Fruit fly (Drosophila melanogaster) whole organism, embryonic: ENCODE results near the gene CG14142.

Experiments
- Awh ChIP-seq: fragments of 200-800 bp; sonication (Bioruptor generic); IDR thresholded peaks from 2 replicates; pipeline ENCODE4, ENCODE4 v1.3.6; 2022; ENCODE audit warnings: missing biosample characterization, missing genetic modification characterization
- Blimp-1 ChIP-seq: fragments of 200-800 bp; sonication (Bioruptor generic); optimal IDR thresholded peaks from 3 replicates; lab custom pipeline; 2018; ENCODE audit warnings: missing biosample characterization, missing genetic modification characterization, mild to moderate bottlenecking, moderate library complexity, missing genetic modification reagents
- CG13424 ChIP-seq: fragments of 200-800 bp; sonication (Bioruptor generic); optimal IDR thresholded peaks from 2 replicates; lab custom pipeline; 2019; ENCODE audit warnings: missing biosample characterization, mild to moderate bottlenecking, missing genetic modification characterization, moderate library complexity
- CG13894 ChIP-seq: fragments of 200-800 bp; sonication (Bioruptor generic); optimal IDR thresholded peaks from 3 replicates; lab custom pipeline; 2018; ENCODE audit warnings: missing biosample characterization, mild to moderate bottlenecking, missing genetic modification characterization, moderate library complexity
- CG16863 ChIP-seq: fragments of 200-800 bp; sonication (Bioruptor generic); optimal IDR thresholded peaks from 3 replicates; lab custom pipeline; 2016; ENCODE audit warnings: missing biosample characterization, missing genetic modification characterization
- CG17802 ChIP-seq: fragments of 200-800 bp; sonication (Bioruptor generic); optimal IDR thresholded peaks from 2 replicates; lab custom pipeline; 2018; ENCODE audit warnings: missing biosample characterization, mild to moderate bottlenecking, missing genetic modification characterization, moderate library complexity
- CG2120 ChIP-seq: fragments of 200-800 bp; sonication (Bioruptor generic); optimal IDR thresholded peaks from 3 replicates; lab custom pipeline; 2016; ENCODE audit warnings: missing biosample characterization, missing genetic modification characterization
- CG2875 ChIP-seq: fragments of 200-800 bp; sonication (Bioruptor generic); optimal IDR thresholded peaks from 2 replicates; lab custom pipeline; 2017; ENCODE audit warnings: missing biosample characterization, mild to moderate bottlenecking, missing genetic modification characterization, missing genetic modification reagents
- CG30020 ChIP-seq: fragments of 200-800 bp; optimal IDR thresholded peaks from 2 replicates; lab custom pipeline; 2019; ENCODE audit warnings: missing biosample characterization, mild to moderate bottlenecking, missing genetic modification characterization, moderate library complexity
- CG3065 ChIP-seq: fragments of 200-800 bp; sonication (Bioruptor generic); optimal IDR thresholded peaks from 2 replicates; lab custom pipeline; 2016; ENCODE audit warnings: missing biosample characterization, missing genetic modification characterization
- CG6765 ChIP-seq: fragments of 200-800 bp; sonication (Bioruptor generic); optimal IDR thresholded peaks from 3 replicates; lab custom pipeline; 2017; ENCODE audit warnings: missing biosample characterization, mild to moderate bottlenecking, missing genetic modification characterization
- CHES-1-like ChIP-seq: fragments of 200-800 bp; sonication (Bioruptor generic); optimal IDR thresholded peaks from 2 replicates; lab custom pipeline; 2016; ENCODE audit warnings: missing biosample characterization, missing genetic modification characterization
- Drgx ChIP-seq: fragments of 200-800 bp; sonication (Bioruptor generic); IDR thresholded peaks from 2 replicates; pipeline ENCODE4 v1.3.6; 2022; ENCODE audit warnings: missing biosample characterization, missing genetic modification characterization
- E2f2 ChIP-seq: fragments of 200-800 bp; sonication (Bioruptor generic); IDR thresholded peaks from 2 replicates; pipeline ENCODE4 v1.3.6; 2022; ENCODE audit warnings: missing biosample characterization, missing genetic modification characterization
- Hr39 ChIP-seq: fragments of >200 bp; optimal IDR thresholded peaks from 2 replicates; lab custom pipeline; 2017
- Hr78 ChIP-seq, 2 experiments: fragments of 200-800 bp in 1 of 2; fragments of >200 bp in 1 of 2; sonication (Bioruptor generic) in 1 of 2; optimal IDR thresholded peaks; 2 replicates each; lab custom pipeline; 2017 to 2019; ENCODE audit warnings: missing biosample characterization in 2 of 2, missing genetic modification characterization in 2 of 2, mild to moderate bottlenecking in 1 of 2, moderate library complexity in 1 of 2
- NK7.1 ChIP-seq: fragments of 200-800 bp; sonication (Bioruptor generic); optimal IDR thresholded peaks from 3 replicates; lab custom pipeline; 2016; ENCODE audit warnings: missing biosample characterization, missing genetic modification characterization
- Optix ChIP-seq: fragments of 200-800 bp; sonication (Bioruptor generic); IDR thresholded peaks from 3 replicates; pipeline ENCODE4 v1.3.6; 2022; ENCODE audit warnings: missing biosample characterization, missing genetic modification characterization
- Xrp1 ChIP-seq: fragments of 200-800 bp; sonication (Bioruptor generic); IDR thresholded peaks from 2 replicates; pipeline ENCODE4 v1.3.6; 2022; ENCODE audit warnings: missing biosample characterization, missing genetic modification characterization
- abd-A ChIP-seq: fragments of 200-800 bp; sonication (Bioruptor generic); optimal IDR thresholded peaks from 3 replicates; lab custom pipeline; 2019; ENCODE audit warnings: missing biosample characterization, mild to moderate bottlenecking, missing genetic modification characterization, moderate library complexity
- bbx ChIP-seq: fragments of 200-800 bp; sonication (Bioruptor generic); IDR thresholded peaks from 2 replicates; pipeline ENCODE4 v1.3.6; 2022; ENCODE audit warnings: missing biosample characterization, missing genetic modification characterization; ENCODE audit not compliant: partially characterized antibody
- bowl ChIP-seq: fragments of 200-800 bp; sonication (Bioruptor generic); IDR thresholded peaks from 2 replicates; pipeline ENCODE4 v1.3.6; 2022; ENCODE audit warnings: missing biosample characterization, missing genetic modification characterization
- bsh ChIP-seq, 2 experiments: fragments of 200-800 bp; sonication (Bioruptor generic); optimal IDR thresholded peaks; 2 replicates each; lab custom pipeline; 2017 to 2018; ENCODE audit warnings: mild to moderate bottlenecking in 2 of 2, missing biosample characterization in 2 of 2, missing genetic modification characterization in 2 of 2, moderate library complexity in 1 of 2
- crol ChIP-seq: fragments of 200-800 bp; sonication (Bioruptor generic); IDR thresholded peaks from 2 replicates; pipeline ENCODE4 v1.3.6; 2022; ENCODE audit warnings: missing biosample characterization, missing genetic modification characterization
- dm ChIP-seq: fragments of 200-800 bp; sonication (Bioruptor generic); optimal IDR thresholded peaks from 3 replicates; lab custom pipeline; 2016; ENCODE audit warnings: missing biosample characterization, missing genetic modification characterization
- eve ChIP-seq, 2 experiments: fragments of >200 bp; optimal IDR thresholded peaks; 2 replicates each; lab custom pipeline; 2017; ENCODE audit warnings: missing biosample characterization in 2 of 2, missing genetic modification characterization in 2 of 2
- gce ChIP-seq: fragments of 200-800 bp; sonication (Bioruptor generic); IDR thresholded peaks from 3 replicates; pipeline ENCODE4 v1.3.6; 2022; ENCODE audit warnings: missing biosample characterization, missing genetic modification characterization
- grn ChIP-seq: fragments of 200-800 bp; sonication (Bioruptor generic); optimal IDR thresholded peaks from 3 replicates; lab custom pipeline; 2017; ENCODE audit warnings: missing biosample characterization, missing genetic modification characterization
- gro ChIP-seq: fragments of 200-800 bp; sonication (Bioruptor generic); optimal IDR thresholded peaks from 2 replicates; lab custom pipeline; 2016; ENCODE audit warnings: missing biosample characterization, missing genetic modification characterization
- her ChIP-seq: fragments of 200-800 bp; sonication (Bioruptor generic); optimal IDR thresholded peaks from 2 replicates; lab custom pipeline; 2016; ENCODE audit warnings: missing biosample characterization, missing genetic modification characterization
- jing ChIP-seq: fragments of 200-800 bp; sonication (Bioruptor generic); optimal IDR thresholded peaks from 2 replicates; lab custom pipeline; 2018; ENCODE audit warnings: missing biosample characterization, mild to moderate bottlenecking, missing genetic modification characterization
- kni ChIP-seq: fragments of 200-800 bp; sonication (Bioruptor generic); optimal IDR thresholded peaks from 3 replicates; lab custom pipeline; 2017; ENCODE audit warnings: mild to moderate bottlenecking, missing biosample characterization, missing genetic modification reagents, missing genetic modification characterization
- oc ChIP-seq: fragments of 200-800 bp; sonication (Bioruptor generic); optimal IDR thresholded peaks from 2 replicates; lab custom pipeline; 2018; ENCODE audit warnings: missing biosample characterization, mild to moderate bottlenecking, missing genetic modification characterization, moderate library complexity
- pros ChIP-seq: fragments of 200-800 bp; sonication (Bioruptor generic); optimal IDR thresholded peaks from 3 replicates; lab custom pipeline; 2019; ENCODE audit warnings: missing biosample characterization, mild to moderate bottlenecking, missing genetic modification characterization, moderate library complexity
- ranshi ChIP-seq: fragments of 200-800 bp; sonication (Bioruptor generic); IDR thresholded peaks from 2 replicates; pipeline ENCODE4 v1.3.6; 2022; ENCODE audit warnings: missing biosample characterization, missing genetic modification characterization
- sd ChIP-seq: fragments of 200-800 bp; sonication (Bioruptor generic); optimal IDR thresholded peaks from 3 replicates; lab custom pipeline; 2018; ENCODE audit warnings: missing biosample characterization, mild to moderate bottlenecking, missing genetic modification characterization, moderate library complexity
- sens ChIP-seq: fragments of 200-800 bp; sonication (Bioruptor generic); peaks from one replicate; lab custom pipeline; 2016; ENCODE audit warnings: missing biosample characterization, missing genetic modification characterization
- seq ChIP-seq: fragments of 200-800 bp; sonication (Bioruptor generic); IDR thresholded peaks from 2 replicates; pipeline ENCODE4 v1.3.6; 2022; ENCODE audit warnings: missing biosample characterization, missing genetic modification characterization
- tna ChIP-seq: fragments of 200-800 bp; sonication (Bioruptor generic); IDR thresholded peaks from 2 replicates; pipeline ENCODE4 v1.3.6; 2022; ENCODE audit warnings: missing biosample characterization, missing genetic modification characterization; ENCODE audit not compliant: partially characterized antibody
- trem ChIP-seq: fragments of 200-800 bp; optimal IDR thresholded peaks from 3 replicates; lab custom pipeline; 2019; ENCODE audit warnings: missing biosample characterization, mild to moderate bottlenecking, missing genetic modification characterization, moderate library complexity
- trh ChIP-seq: fragments of 200-800 bp; sonication (Bioruptor generic); optimal IDR thresholded peaks from 2 replicates; lab custom pipeline; 2016; ENCODE audit warnings: missing biosample characterization, missing genetic modification characterization
- vvl ChIP-seq: fragments of 200-800 bp; sonication (Bioruptor generic); IDR thresholded peaks from 2 replicates; pipeline ENCODE4 v1.3.6; 2022; ENCODE audit warnings: missing biosample characterization, missing genetic modification characterization
- z ChIP-seq: fragments of 200-800 bp; sonication (Bioruptor generic); IDR thresholded peaks from 3 replicates; pipeline ENCODE4 v1.3.6; 2022; ENCODE audit warnings: missing biosample characterization, missing genetic modification characterization

Gene CG14142

dm6 chr3L:11135846-11136245 lies 37.5 kb upstream of the CG14142 start, which contains the start of gene IRSp53 (continued):
- TF ChIP-seq dm (GFP tag; lab: Kevin White, UChicago), result no peak
- no peak for TF ChIP-seq Optix (GFP tag; lab: Robert Waterston, UW)
- no peak for TF ChIP-seq jing (GFP tag; lab: Kevin White, UChicago)
- peak; percentile 38; the same call in 1 of the 2 replicates for TF ChIP-seq tna (GFP tag; lab: Robert Waterston, UW)
- peak; percentile 21 for TF ChIP-seq gro
- TF ChIP-seq CG17802 (tag; lab: Kevin White, UChicago), result no peak
- TF ChIP-seq E2f2 (GFP tag; lab: Robert Waterston, UW), result no peak
- TF ChIP-seq NK7.1 (GFP tag; lab: Kevin White, UChicago), result no peak
- TF ChIP-seq sens (GFP tag; lab: Kevin White, UChicago), result peak; percentile 57

dm6 chr3L:11136349-11136748 lies 37.0 kb upstream of the CG14142 start:
- TF ChIP-seq E2f2 (GFP tag; lab: Robert Waterston, UW) (no peak), CG6765 (no peak), CG30020 (no peak), gce (GFP tag; lab: Robert Waterston, UW) (no peak), seq (GFP tag; lab: Robert Waterston, UW) (no peak), ranshi (GFP tag; lab: Robert Waterston, UW) (no peak), CG2120 (no peak), eve (GFP tag; optimal IDR thresholded peaks at IDR 0.05; lab: Kevin White, UChicago) (peak in 1 of 2 experiments; percentile 62), bsh (GFP tag; optimal IDR thresholded peaks at IDR 0.05; lab: Kevin White, UChicago) (peak in 1 of 2 experiments; percentile 2)

- no peak for TF ChIP-seq CG3065
- TF ChIP-seq z (GFP tag; lab: Robert Waterston, UW), result no peak
- TF ChIP-seq her (GFP tag; lab: Kevin White, UChicago), result no peak
- no peak for TF ChIP-seq trem (tag; lab: Kevin White, UChicago)
- 0 out of 2 replicates have a peak, but pooled peaks have one; percentile 17 for TF ChIP-seq bbx (GFP tag; lab: Robert Waterston, UW)
- TF ChIP-seq dm (GFP tag; lab: Kevin White, UChicago), result no peak
- TF ChIP-seq Drgx (GFP tag; lab: Robert Waterston, UW), result 0 out of 2 replicates have a peak, but pooled peaks have one; percentile 17
- TF ChIP-seq crol (GFP tag; lab: Robert Waterston, UW), result peak; percentile 78
- TF ChIP-seq CG2875, result no peak
- TF ChIP-seq Xrp1 (GFP tag; lab: Robert Waterston, UW), result no peak
- TF ChIP-seq, all 482 proteins: peak for 3
These were observed 34.5 kb upstream of the CG14142 start for dm6 chr3L:11138862-11139261.

DNA sequence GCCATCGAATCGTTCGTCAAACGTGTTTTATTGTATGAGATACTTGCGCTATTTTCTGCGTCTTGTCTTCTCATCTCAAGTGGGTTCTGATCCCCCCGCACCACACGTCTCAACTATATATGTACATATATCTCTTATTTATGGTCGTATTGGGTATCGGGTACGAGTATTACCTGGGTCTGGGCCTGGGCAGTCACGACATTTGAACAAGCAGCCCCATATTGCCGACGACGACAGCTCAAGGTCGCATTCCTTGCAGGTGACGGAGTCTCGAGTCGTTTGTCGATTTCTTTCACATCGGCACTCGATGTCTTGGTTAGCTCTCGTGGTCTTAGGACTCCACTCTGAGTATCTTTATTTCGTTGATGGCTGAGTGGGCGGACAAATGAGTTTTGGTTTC lies 28.2 kb upstream of the CG14142 start:
- no peak for TF ChIP-seq CHES-1-like (GFP tag; lab: Kevin White, UChicago)
- 0 out of 2 replicates have a peak, but pooled peaks have one; percentile 10 for TF ChIP-seq bowl (GFP tag; lab: Robert Waterston, UW)
- TF ChIP-seq CG16863 (GFP tag; lab: Kevin White, UChicago), result no peak
- peak; percentile 92 for TF ChIP-seq sd
- TF ChIP-seq CG13894, result peak; percentile 85
- TF ChIP-seq CG13424 (tag; lab: Kevin White, UChicago), result no peak

- no peak for TF ChIP-seq her (GFP tag; lab: Kevin White, UChicago)
- TF ChIP-seq oc, result peak; percentile 69
- TF ChIP-seq Awh (GFP tag; lab: Robert Waterston, UW), result peak; percentile 54; the same call in 1 of the 2 replicates
- TF ChIP-seq Hr39 (lab: Kevin White, UChicago), result no peak
- peak; percentile 76 for TF ChIP-seq abd-A (tag; lab: Kevin White, UChicago)
- TF ChIP-seq pros (GFP tag; lab: Kevin White, UChicago), result peak; percentile 96
- TF ChIP-seq Hr78 (GFP tag; optimal IDR thresholded peaks at IDR 0.05; lab: Kevin White, UChicago), result peak in 1 of 2 experiments; percentile 14
- no peak for TF ChIP-seq trh (GFP tag; lab: Kevin White, UChicago)
- peak; percentile 99 for TF ChIP-seq Blimp-1 (GFP tag; lab: Kevin White, UChicago)
- TF ChIP-seq vvl (GFP tag; lab: Robert Waterston, UW), result peak; percentile 75; the same call in 1 of the 2 replicates
- TF ChIP-seq sd, result peak; percentile 88
- peak; percentile 82 for TF ChIP-seq grn (GFP tag; lab: Kevin White, UChicago)
- TF ChIP-seq kni, result peak; percentile 85
These were observed 25.6 kb upstream of the CG14142 start for dm6 chr3L:11147675-11148074.
